Worm (Caenorhabditis elegans) whole organism, L3 larva: ENCODE data around the gene F32D8.11.

Experiments
- R02D3.7 ChIP-seq: fragments of 150-350 bp; optimal IDR thresholded peaks from 2 replicates; lab custom pipeline; 2014; ENCODE audit warnings: missing biosample characterization, missing genetic modification characterization
- ZK546.5 ChIP-seq: sonication (generic microtip); optimal IDR thresholded peaks from 2 replicates; lab custom pipeline; 2017; ENCODE audit warnings: missing biosample characterization, missing genetic modification characterization
- aly-2 ChIP-seq: fragments of 150-350 bp; optimal IDR thresholded peaks from 2 replicates; lab custom pipeline; 2014; ENCODE audit warnings: missing biosample characterization, missing genetic modification characterization
- ceh-16 ChIP-seq: sonication (generic microtip); optimal IDR thresholded peaks from 2 replicates; lab custom pipeline; 2017; ENCODE audit warnings: missing biosample characterization, missing genetic modification characterization
- ceh-28 ChIP-seq: fragments of 150-350 bp; optimal IDR thresholded peaks from 2 replicates; lab custom pipeline; 2014; ENCODE audit warnings: missing biosample characterization, missing genetic modification reagents, missing genetic modification characterization
- daf-12 ChIP-seq: fragments of 150-350 bp; optimal IDR thresholded peaks from 2 replicates; lab custom pipeline; 2014; ENCODE audit warnings: missing biosample characterization, missing genetic modification reagents, missing genetic modification characterization
- egl-5 ChIP-seq: fragments of 150-350 bp; optimal IDR thresholded peaks from 2 replicates; lab custom pipeline; 2017; ENCODE audit warnings: missing biosample characterization, missing genetic modification reagents, missing genetic modification characterization, inconsistent platforms
- elt-2 ChIP-seq: sonication (generic microtip); optimal IDR thresholded peaks from 2 replicates; lab custom pipeline; 2016; ENCODE audit warnings: missing genetic modification reagents, mild to moderate bottlenecking, missing genetic modification characterization, missing compliant biosample characterization
- elt-3 ChIP-seq, 3 experiments: fragments of 150-350 bp in 1 of 3; sonication (generic microtip) in 2 of 3; optimal IDR thresholded peaks; 2 replicates in 2 of 3; 4 replicates in 1 of 3; lab custom pipeline; 2014 to 2017; ENCODE audit warnings: missing biosample characterization in 3 of 3, missing genetic modification characterization in 3 of 3
- eor-1 ChIP-seq, 2 experiments: fragments of 150-350 bp; optimal IDR thresholded peaks; 2 replicates each; lab custom pipeline; 2014 to 2018; ENCODE audit warnings: missing biosample characterization in 2 of 2, missing genetic modification characterization in 2 of 2
- fkh-10 ChIP-seq: sonication (generic microtip); optimal IDR thresholded peaks from 2 replicates; lab custom pipeline; 2017; ENCODE audit warnings: missing biosample characterization, missing genetic modification reagents, missing genetic modification characterization
- fos-1 ChIP-seq: fragments of 150-350 bp; optimal IDR thresholded peaks from 2 replicates; lab custom pipeline; 2014; ENCODE audit warnings: missing biosample characterization, missing genetic modification characterization
- hmg-11 ChIP-seq: sonication (generic microtip); optimal IDR thresholded peaks from 2 replicates; lab custom pipeline; 2016; ENCODE audit warnings: missing genetic modification characterization, missing compliant biosample characterization
- jun-1 ChIP-seq: fragments of 150-350 bp; optimal IDR thresholded peaks from 2 replicates; lab custom pipeline; 2014; ENCODE audit warnings: missing biosample characterization, missing genetic modification reagents, missing genetic modification characterization
- lsy-12 ChIP-seq: sonication (generic microtip); optimal IDR thresholded peaks from 2 replicates; lab custom pipeline; 2016; ENCODE audit warnings: mild to moderate bottlenecking, missing genetic modification characterization, missing compliant biosample characterization
- mdl-1 ChIP-seq: fragments of 150-350 bp; optimal IDR thresholded peaks from 2 replicates; lab custom pipeline; 2014; ENCODE audit warnings: missing biosample characterization, missing genetic modification characterization
- mml-1 ChIP-seq: fragments of 150-350 bp; sonication (generic microtip); optimal IDR thresholded peaks from 3 replicates; lab custom pipeline; 2014; ENCODE audit warnings: missing biosample characterization, missing genetic modification characterization
- nfya-1 ChIP-seq: sonication (generic microtip); optimal IDR thresholded peaks from 2 replicates; lab custom pipeline; 2017; ENCODE audit warnings: missing genetic modification characterization, mild to moderate bottlenecking, missing compliant biosample characterization, antibody characterized with exemption, moderate library complexity; ENCODE audit not compliant: insufficient read depth
- nhr-11 ChIP-seq: fragments of 150-350 bp; optimal IDR thresholded peaks from 2 replicates; lab custom pipeline; 2014; ENCODE audit warnings: missing biosample characterization, missing genetic modification characterization
- nhr-23 ChIP-seq: fragments of 150-350 bp; optimal IDR thresholded peaks from 2 replicates; lab custom pipeline; 2014; ENCODE audit warnings: missing biosample characterization, missing genetic modification reagents, missing genetic modification characterization
- nhr-25 ChIP-seq: sonication (generic microtip); optimal IDR thresholded peaks from 2 replicates; lab custom pipeline; 2017; ENCODE audit warnings: missing biosample characterization, missing genetic modification characterization
- nhr-28 ChIP-seq: fragments of 150-350 bp; optimal IDR thresholded peaks from 2 replicates; lab custom pipeline; 2014; ENCODE audit warnings: missing biosample characterization, missing genetic modification characterization
- nhr-43 ChIP-seq: sonication (generic microtip); optimal IDR thresholded peaks from 2 replicates; lab custom pipeline; 2016; ENCODE audit warnings: mild to moderate bottlenecking, missing genetic modification characterization, missing compliant biosample characterization; ENCODE audit not compliant: poor library complexity, severe bottlenecking
- nhr-67 ChIP-seq: fragments of 150-350 bp; optimal IDR thresholded peaks from 2 replicates; lab custom pipeline; 2014; ENCODE audit warnings: missing biosample characterization, missing genetic modification characterization
- nhr-76 ChIP-seq: fragments of 150-350 bp; sonication (generic microtip); optimal IDR thresholded peaks from 5 replicates; lab custom pipeline; 2014; ENCODE audit warnings: missing biosample characterization, missing genetic modification characterization
- pha-4 ChIP-seq: fragments of 150-350 bp; optimal IDR thresholded peaks from 2 replicates; lab custom pipeline; 2014; ENCODE audit warnings: missing biosample characterization, missing genetic modification reagents, missing genetic modification characterization
- pqm-1 ChIP-seq: fragments of 150-350 bp; optimal IDR thresholded peaks from 2 replicates; lab custom pipeline; 2017; ENCODE audit warnings: missing biosample characterization, missing genetic modification characterization, inconsistent platforms
- skn-1 ChIP-seq: fragments of 150-350 bp; optimal IDR thresholded peaks from 2 replicates; lab custom pipeline; 2014; ENCODE audit warnings: missing biosample characterization, missing genetic modification characterization
- snpc-4 ChIP-seq: fragments of 150-350 bp; optimal IDR thresholded peaks from 2 replicates; lab custom pipeline; 2014; ENCODE audit warnings: missing biosample characterization, missing genetic modification characterization
- unc-39 ChIP-seq: sonication (generic microtip); optimal IDR thresholded peaks from 4 replicates; lab custom pipeline; 2017; ENCODE audit warnings: missing biosample characterization, missing genetic modification characterization
- unc-62 ChIP-seq: fragments of 150-350 bp; sonication (generic microtip); optimal IDR thresholded peaks from 4 replicates; lab custom pipeline; 2014; ENCODE audit warnings: missing biosample characterization, missing genetic modification reagents, missing genetic modification characterization
- ztf-11 ChIP-seq: fragments of 150-350 bp; optimal IDR thresholded peaks from 2 replicates; lab custom pipeline; 2014; ENCODE audit warnings: missing biosample characterization, missing genetic modification characterization

F32D8.11 gene

DNA sequence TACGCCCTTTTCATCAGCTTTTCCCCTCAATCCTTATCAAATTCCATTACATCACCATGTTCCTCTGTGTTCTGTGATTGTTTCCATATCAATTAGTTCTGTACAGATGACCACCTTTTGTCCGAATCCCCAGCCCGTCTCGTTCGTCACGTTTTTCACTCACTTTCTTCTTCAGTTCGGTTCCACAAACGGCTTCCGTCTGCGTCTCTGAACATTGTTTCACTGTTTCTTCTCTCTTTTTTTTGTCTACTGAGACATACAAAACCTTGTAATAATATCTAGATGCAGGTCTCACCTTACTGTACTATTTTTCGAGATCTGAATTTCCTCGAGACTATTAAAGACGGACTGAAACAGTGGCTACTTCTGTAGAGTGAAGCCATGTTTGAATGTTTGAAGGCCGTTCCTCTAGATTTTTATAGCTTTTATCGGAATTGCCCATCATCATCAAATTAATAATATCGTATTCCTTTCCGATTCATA lies 2.5 kb downstream of the F32D8.11 start, which contains the start of gene F32D8.3:
Gene F32D8.3 (plus strand): TSS at position 433 of the 483 bp plus-strand sequence.
- peak; percentile 35 for TF ChIP-seq nhr-43
- peak; percentile 55 for TF ChIP-seq nhr-25
- TF ChIP-seq nhr-23 (tag; lab: Kevin White, UChicago) = peak; percentile 3
- peak in 1 of 3 experiments; percentile 19 for TF ChIP-seq elt-3 (tag; optimal IDR thresholded peaks at IDR 0.05; lab: Kevin White, UChicago)
- TF ChIP-seq mml-1 (tag; lab: Kevin White, UChicago) = no peak
- no peak for TF ChIP-seq ceh-16 (tag; lab: Kevin White, UChicago)
- no peak for TF ChIP-seq lsy-12

DNA sequence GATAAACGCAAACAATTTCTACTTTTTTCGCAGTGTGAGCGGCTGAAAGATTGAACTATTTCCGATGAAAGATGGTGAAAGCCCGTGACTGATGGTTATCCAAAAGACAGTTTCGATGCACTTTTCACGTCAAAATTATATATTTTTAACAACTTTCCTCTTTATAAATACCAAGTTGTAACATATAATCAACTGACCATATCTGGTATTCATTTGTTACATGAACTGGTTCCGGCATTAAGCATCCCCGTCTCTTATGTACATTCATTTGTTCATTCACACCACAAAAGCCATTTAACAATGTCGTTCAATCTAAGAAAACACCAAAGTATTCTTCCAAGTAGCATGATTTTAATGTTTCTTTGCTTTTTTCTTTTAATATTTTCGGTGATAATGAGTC lies 5.5 kb downstream of the F32D8.11 start, which contains the start of gene F32D8.2:
Gene F32D8.2 (plus strand): TSS at position 301 of the 400 bp plus-strand sequence.
- TF ChIP-seq egl-5 (tag; lab: Kevin White, UChicago) = no peak
- TF ChIP-seq lsy-12 = no peak
- TF ChIP-seq aly-2 = no peak
- TF ChIP-seq unc-39 (tag; lab: Kevin White, UChicago) = no peak
- no peak for TF ChIP-seq fos-1
- TF ChIP-seq nfya-1 (tag; lab: Kevin White, UChicago) = no peak
- TF ChIP-seq nhr-67 (tag; lab: Kevin White, UChicago) = no peak
- TF ChIP-seq hmg-11 = no peak
- no peak for TF ChIP-seq skn-1
- no peak for TF ChIP-seq unc-62
- no peak for TF ChIP-seq nhr-43
- no peak for TF ChIP-seq nhr-25
- no peak for TF ChIP-seq ZK546.5 (tag; lab: Kevin White, UChicago)

DNA sequence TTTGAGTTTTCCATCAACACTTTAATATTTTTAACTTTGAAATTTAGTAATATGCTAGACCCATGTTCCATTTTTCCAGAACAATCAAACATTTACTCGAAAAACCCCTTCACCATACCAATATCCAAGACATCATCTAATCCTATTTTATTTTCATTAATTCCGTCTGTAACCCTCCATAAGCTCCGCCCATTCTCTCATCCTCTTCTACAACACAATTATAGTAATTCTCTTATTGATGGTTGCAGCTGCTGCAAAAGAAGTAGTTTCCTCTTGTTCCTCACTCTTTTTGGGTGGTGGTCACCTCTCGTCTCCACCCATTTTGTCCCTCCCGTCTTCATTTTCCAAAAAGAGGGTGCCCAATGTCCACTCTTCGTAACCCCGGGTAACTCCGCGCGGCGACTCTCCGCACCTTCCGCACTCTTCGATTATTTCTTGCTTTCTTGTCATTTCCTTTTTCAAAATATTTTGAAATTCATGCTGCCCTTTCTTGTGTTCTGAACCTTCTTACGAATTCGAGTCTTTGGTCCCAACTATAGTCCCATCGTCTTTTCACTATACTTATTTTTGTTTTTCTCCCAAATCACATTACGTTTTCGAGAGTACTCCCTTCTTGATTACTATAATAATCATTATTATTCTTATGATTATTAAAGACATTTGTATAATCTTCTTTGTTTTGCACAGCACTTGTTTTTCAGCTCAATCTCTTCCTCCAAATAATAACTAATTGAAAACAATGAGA lies 8.6 kb downstream of the F32D8.11 start, which contains the start of gene F32D8.1:
Gene F32D8.1 (plus strand): TSS at position 695 of the 745 bp plus-strand sequence.
- TF ChIP-seq nhr-11 (tag; lab: Kevin White, UChicago) (no peak), mml-1 (tag; lab: Kevin White, UChicago) (no peak), skn-1 (no peak), nhr-28 (tag; lab: Kevin White, UChicago) (no peak), mdl-1 (tag; lab: Kevin White, UChicago) (no peak), snpc-4 (tag; lab: Kevin White, UChicago) (no peak), eor-1 (tag; optimal IDR thresholded peaks at IDR 0.05; lab: Kevin White, UChicago) (no peak), nhr-76 (tag; lab: Kevin White, UChicago) (no peak), lsy-12 (no peak), daf-12 (tag; lab: Kevin White, UChicago) (no peak), R02D3.7 (tag; lab: Kevin White, UChicago) (no peak), nhr-23 (tag; lab: Kevin White, UChicago) (no peak), nhr-43 (no peak), egl-5 (tag; lab: Kevin White, UChicago) (no peak), nfya-1 (tag; lab: Kevin White, UChicago) (no peak)

DNA sequence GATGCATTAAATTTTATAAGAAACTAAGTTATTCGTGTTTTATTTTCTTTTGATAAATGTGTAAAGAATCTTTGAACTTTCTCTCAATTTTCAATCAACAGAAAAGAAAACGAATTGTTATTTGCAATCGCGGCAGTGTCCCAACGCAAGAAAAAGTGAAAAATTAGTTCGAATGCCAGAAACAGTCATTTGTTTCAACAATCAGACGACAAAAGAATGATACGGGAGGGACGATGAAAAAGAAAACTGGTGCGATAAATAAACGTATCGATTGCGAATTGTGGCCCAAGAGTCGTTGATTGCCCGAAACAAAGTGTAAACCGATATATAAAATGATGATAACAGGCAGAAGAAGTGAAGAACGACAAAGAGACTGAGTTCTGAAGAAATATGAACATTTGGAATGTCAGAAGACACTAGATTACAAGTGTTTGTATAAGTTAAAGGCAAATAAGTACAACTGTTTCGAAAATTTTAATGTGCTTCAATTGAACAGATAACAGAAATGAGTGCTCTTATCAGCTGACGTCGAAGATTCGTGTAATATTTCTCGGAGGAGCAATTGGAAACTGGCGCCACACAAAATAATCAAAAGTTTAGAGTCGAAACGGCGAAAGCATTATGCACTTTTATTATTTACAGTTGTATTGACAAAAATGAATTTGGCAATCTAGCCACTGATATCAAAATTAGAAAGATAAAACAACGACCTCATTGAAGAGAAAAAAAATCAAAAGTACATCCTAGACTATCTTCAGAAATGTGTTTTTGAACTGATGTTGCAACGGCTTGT lies 10.9 kb downstream of the F32D8.11 start:
- TF ChIP-seq nhr-43 = no peak
- TF ChIP-seq ztf-11 = no peak
- peak; percentile 97 for TF ChIP-seq elt-2 (tag; lab: Kevin White, UChicago)
- TF ChIP-seq hmg-11 = no peak
- TF ChIP-seq eor-1 (tag; optimal IDR thresholded peaks at IDR 0.05; lab: Kevin White, UChicago) = no peak
- TF ChIP-seq nfya-1 (tag; lab: Kevin White, UChicago) = no peak
- TF ChIP-seq unc-39 (tag; lab: Kevin White, UChicago) = no peak
- TF ChIP-seq ceh-28 (tag; lab: Kevin White, UChicago) = peak; percentile 6
- no peak for TF ChIP-seq egl-5 (tag; lab: Kevin White, UChicago)
- TF ChIP-seq nhr-25 = peak; percentile 10
- peak; percentile 95 for TF ChIP-seq pqm-1 (tag; lab: Kevin White, UChicago)
- no peak for TF ChIP-seq fkh-10 (GFP tag; lab: Kevin White, UChicago)
- TF ChIP-seq pha-4 = peak; percentile 51
- peak; percentile 36 for TF ChIP-seq jun-1 (tag; lab: Kevin White, UChicago)
- TF ChIP-seq, all 47 proteins: peak for 6
